Fruit fly (Drosophila melanogaster) whole organism, embryonic: ENCODE data around the gene CG8119.

Experiments
- B-H2 ChIP-seq: fragments of 200-800 bp; sonication (Bioruptor generic); optimal IDR thresholded peaks from 2 replicates; lab custom pipeline; 2018; ENCODE audit warnings: missing biosample characterization, mild to moderate bottlenecking, missing genetic modification characterization
- C15 ChIP-seq: fragments of 200-800 bp; sonication (Bioruptor generic); IDR thresholded peaks from 3 replicates; pipeline ENCODE4 v1.3.6; 2022; ENCODE audit warnings: missing biosample characterization, missing genetic modification characterization
- CG10209 ChIP-seq: fragments of 200-800 bp; sonication (Bioruptor generic); optimal IDR thresholded peaks from 3 replicates; lab custom pipeline; 2017; ENCODE audit warnings: missing biosample characterization, mild to moderate bottlenecking, missing genetic modification characterization, missing genetic modification reagents
- CG12071 ChIP-seq: fragments of 200-800 bp; sonication (Bioruptor generic); optimal IDR thresholded peaks from 3 replicates; lab custom pipeline; 2018; ENCODE audit warnings: missing biosample characterization, mild to moderate bottlenecking, missing genetic modification characterization
- CG14014 ChIP-seq: fragments of 200-800 bp; sonication (Bioruptor generic); IDR thresholded peaks from 2 replicates; pipeline ENCODE4 v1.3.6; 2022; ENCODE audit warnings: missing biosample characterization, missing genetic modification characterization
- CG14050 ChIP-seq: fragments of 200-800 bp; sonication (Bioruptor generic); IDR thresholded peaks from 3 replicates; pipeline ENCODE4 v1.3.6; 2022; ENCODE audit warnings: missing biosample characterization, missing genetic modification characterization
- CG15514 ChIP-seq: fragments of 200-800 bp; sonication (Bioruptor generic); optimal IDR thresholded peaks from 3 replicates; lab custom pipeline; 2017; ENCODE audit warnings: missing biosample characterization, missing genetic modification characterization, mild to moderate bottlenecking, moderate library complexity, missing genetic modification reagents
- CG16779 ChIP-seq: fragments of 200-800 bp; sonication (Bioruptor generic); IDR thresholded peaks from 2 replicates; pipeline ENCODE4 v1.3.6; 2022; ENCODE audit warnings: missing biosample characterization, missing genetic modification characterization
- CG17912 ChIP-seq: fragments of 200-800 bp; sonication (Bioruptor generic); optimal IDR thresholded peaks from 2 replicates; lab custom pipeline; 2018; ENCODE audit warnings: missing biosample characterization, mild to moderate bottlenecking, missing genetic modification characterization
- CG18619 ChIP-seq: fragments of 200-800 bp; sonication (Bioruptor generic); optimal IDR thresholded peaks from 3 replicates; lab custom pipeline; 2017; ENCODE audit warnings: missing biosample characterization, mild to moderate bottlenecking, missing genetic modification characterization
- CG2875 ChIP-seq: fragments of 200-800 bp; sonication (Bioruptor generic); optimal IDR thresholded peaks from 2 replicates; lab custom pipeline; 2017; ENCODE audit warnings: missing biosample characterization, mild to moderate bottlenecking, missing genetic modification characterization, missing genetic modification reagents
- CG31441 ChIP-seq: fragments of 200-800 bp; sonication (Bioruptor generic); IDR thresholded peaks from 2 replicates; pipeline ENCODE4 v1.3.6; 2022; ENCODE audit warnings: missing biosample characterization, missing genetic modification characterization
- CG32532 ChIP-seq: fragments of 200-800 bp; sonication (Bioruptor generic); IDR thresholded peaks from 2 replicates; pipeline ENCODE4 v1.3.6; 2022; ENCODE audit warnings: missing biosample characterization, missing genetic modification characterization
- CG32772 ChIP-seq: fragments of 200-800 bp; sonication (Bioruptor generic); IDR thresholded peaks from 2 replicates; pipeline ENCODE4 v1.3.6; 2022; ENCODE audit warnings: missing biosample characterization, missing genetic modification characterization
- CG3281 ChIP-seq: fragments of 200-800 bp; sonication (Bioruptor generic); optimal IDR thresholded peaks from 3 replicates; lab custom pipeline; 2017; ENCODE audit warnings: missing biosample characterization, mild to moderate bottlenecking, missing genetic modification characterization
- CG34422 ChIP-seq: fragments of 200-800 bp; sonication (Bioruptor generic); IDR thresholded peaks from 3 replicates; pipeline ENCODE4 v1.3.6; 2022; ENCODE audit warnings: missing biosample characterization, missing genetic modification characterization
- CG5953 ChIP-seq: fragments of 200-800 bp; sonication (Bioruptor generic); IDR thresholded peaks from 2 replicates; pipeline ENCODE4 v1.3.6; 2022; ENCODE audit warnings: missing biosample characterization, missing genetic modification characterization
- CG7786 ChIP-seq: fragments of 200-800 bp; sonication (Bioruptor generic); optimal IDR thresholded peaks from 2 replicates; lab custom pipeline; 2016; ENCODE audit warnings: missing biosample characterization, missing genetic modification characterization
- Dip2 ChIP-seq: fragments of 200-800 bp; sonication (Bioruptor generic); IDR thresholded peaks from 2 replicates; pipeline ENCODE4 v1.3.6; 2022; ENCODE audit warnings: missing biosample characterization, missing genetic modification characterization
- Drgx ChIP-seq: fragments of 200-800 bp; sonication (Bioruptor generic); IDR thresholded peaks from 2 replicates; pipeline ENCODE4 v1.3.6; 2022; ENCODE audit warnings: missing biosample characterization, missing genetic modification characterization
- Eip74EF ChIP-seq, 2 experiments: fragments of 200-800 bp in 1 of 2; fragments of >200 bp in 1 of 2; sonication (Bioruptor generic) in 1 of 2; optimal IDR thresholded peaks; 2 replicates each; lab custom pipeline; 2017 to 2019; ENCODE audit warnings: missing biosample characterization in 2 of 2, missing genetic modification characterization in 2 of 2, mild to moderate bottlenecking in 1 of 2, moderate library complexity in 1 of 2
- Jarid2 ChIP-seq: fragments of 200-800 bp; sonication (Bioruptor generic); optimal IDR thresholded peaks from 3 replicates; lab custom pipeline; 2017; ENCODE audit warnings: mild to moderate bottlenecking, missing biosample characterization, missing genetic modification reagents, missing genetic modification characterization
- Lim3 ChIP-seq: fragments of 200-800 bp; sonication (Bioruptor generic); IDR thresholded peaks from 2 replicates; pipeline ENCODE4 v1.3.6; 2022; ENCODE audit warnings: missing biosample characterization, missing genetic modification characterization
- Max ChIP-seq: fragments of 200-800 bp; sonication (Bioruptor generic); optimal IDR thresholded peaks from 2 replicates; lab custom pipeline; 2016; ENCODE audit warnings: missing biosample characterization, mild to moderate bottlenecking, missing genetic modification characterization
- Mrtf ChIP-seq: fragments of 200-800 bp; sonication (Bioruptor generic); IDR thresholded peaks from 3 replicates; pipeline ENCODE4 v1.3.6; 2022; ENCODE audit warnings: missing biosample characterization, missing genetic modification characterization
- NfI ChIP-seq: fragments of 200-800 bp; sonication (Bioruptor generic); optimal IDR thresholded peaks from 3 replicates; lab custom pipeline; 2018; ENCODE audit warnings: missing biosample characterization, mild to moderate bottlenecking, missing genetic modification characterization, moderate library complexity
- Ptx1 ChIP-seq: fragments of 200-800 bp; sonication (Bioruptor generic); IDR thresholded peaks from 2 replicates; pipeline ENCODE4 v1.3.6; 2022; ENCODE audit warnings: missing biosample characterization, missing genetic modification characterization
- Trl ChIP-seq, 3 experiments: fragments of >200 bp in 2 of 3; fragments of 200-800 bp in 1 of 3; sonication (Bioruptor generic) in 1 of 3; optimal IDR thresholded peaks; 2 replicates in 1 of 3; 3 replicates in 2 of 3; lab custom pipeline; 2016 to 2017; ENCODE audit warnings: missing biosample characterization in 1 of 3, missing genetic modification characterization in 1 of 3
- Xrp1 ChIP-seq: fragments of 200-800 bp; sonication (Bioruptor generic); IDR thresholded peaks from 2 replicates; pipeline ENCODE4 v1.3.6; 2022; ENCODE audit warnings: missing biosample characterization, missing genetic modification characterization
- al ChIP-seq: fragments of 200-800 bp; sonication (Bioruptor generic); IDR thresholded peaks from 2 replicates; pipeline ENCODE4 v1.3.6; 2022; ENCODE audit warnings: missing biosample characterization, missing genetic modification characterization
- bsh ChIP-seq, 2 experiments: fragments of 200-800 bp; sonication (Bioruptor generic); optimal IDR thresholded peaks; 2 replicates each; lab custom pipeline; 2017 to 2018; ENCODE audit warnings: mild to moderate bottlenecking in 2 of 2, missing biosample characterization in 2 of 2, missing genetic modification characterization in 2 of 2, moderate library complexity in 1 of 2
- corto ChIP-seq: fragments of 200-800 bp; sonication (Bioruptor generic); optimal IDR thresholded peaks from 2 replicates; lab custom pipeline; 2016; ENCODE audit warnings: missing biosample characterization, mild to moderate bottlenecking, missing genetic modification characterization, moderate library complexity
- dimm ChIP-seq: fragments of 200-800 bp; sonication (Bioruptor generic); IDR thresholded peaks from 2 replicates; pipeline ENCODE4 v1.3.6; 2022; ENCODE audit warnings: missing biosample characterization, missing genetic modification characterization
- dmrt11E ChIP-seq: fragments of 200-800 bp; sonication (Bioruptor generic); optimal IDR thresholded peaks from 3 replicates; lab custom pipeline; 2018; ENCODE audit warnings: missing biosample characterization, mild to moderate bottlenecking, missing genetic modification characterization, moderate library complexity
- ems ChIP-seq: fragments of 200-800 bp; sonication (Bioruptor generic); optimal IDR thresholded peaks from 3 replicates; lab custom pipeline; 2016; ENCODE audit warnings: missing biosample characterization, missing genetic modification characterization
- esg ChIP-seq: fragments of 200-800 bp; sonication (Bioruptor generic); conservative IDR thresholded peaks from 2 replicates; pipeline ENCODE4 v1.3.6; 2022; ENCODE audit warnings: missing biosample characterization, missing genetic modification characterization
- eve ChIP-seq, 2 experiments: fragments of >200 bp; optimal IDR thresholded peaks; 2 replicates each; lab custom pipeline; 2017; ENCODE audit warnings: missing biosample characterization in 2 of 2, missing genetic modification characterization in 2 of 2
- fd3F ChIP-seq: fragments of 200-800 bp; sonication (Bioruptor generic); optimal IDR thresholded peaks from 2 replicates; lab custom pipeline; 2018; ENCODE audit warnings: missing biosample characterization, mild to moderate bottlenecking, missing genetic modification characterization, moderate library complexity
- fd64A ChIP-seq: fragments of 200-800 bp; sonication (Bioruptor generic); optimal IDR thresholded peaks from 3 replicates; lab custom pipeline; 2018; ENCODE audit warnings: missing biosample characterization, mild to moderate bottlenecking, missing genetic modification characterization
- gsb-n ChIP-seq: fragments of 200-800 bp; sonication (Bioruptor generic); optimal IDR thresholded peaks from 3 replicates; lab custom pipeline; 2018; ENCODE audit warnings: missing biosample characterization, mild to moderate bottlenecking, missing genetic modification characterization
- ind ChIP-seq: fragments of 200-800 bp; sonication (Bioruptor generic); optimal IDR thresholded peaks from 3 replicates; lab custom pipeline; 2016; ENCODE audit warnings: missing biosample characterization, missing genetic modification characterization
- jumu ChIP-seq: fragments of 200-800 bp; sonication (Bioruptor generic); optimal IDR thresholded peaks from 3 replicates; lab custom pipeline; 2016; ENCODE audit warnings: missing biosample characterization, missing genetic modification characterization
- klu ChIP-seq: fragments of 200-800 bp; sonication (Bioruptor generic); IDR thresholded peaks from 2 replicates; pipeline ENCODE4 v1.3.6; 2022; ENCODE audit warnings: missing biosample characterization, missing genetic modification characterization
- nmo ChIP-seq: fragments of 200-800 bp; sonication (Bioruptor generic); optimal IDR thresholded peaks from 2 replicates; lab custom pipeline; 2018; ENCODE audit warnings: missing biosample characterization, mild to moderate bottlenecking, missing genetic modification characterization, moderate library complexity
- pzg ChIP-seq: fragments of 200-800 bp; sonication (Bioruptor generic); optimal IDR thresholded peaks from 3 replicates; lab custom pipeline; 2018; ENCODE audit warnings: missing biosample characterization, mild to moderate bottlenecking, missing genetic modification characterization, moderate library complexity
- run ChIP-seq: fragments of 200-800 bp; sonication (Bioruptor generic); optimal IDR thresholded peaks from 3 replicates; lab custom pipeline; 2018; ENCODE audit warnings: missing biosample characterization, mild to moderate bottlenecking, missing genetic modification characterization
- tgo ChIP-seq: fragments of 200-800 bp; sonication (Bioruptor generic); IDR thresholded peaks from 3 replicates; pipeline ENCODE4 v1.3.6; 2022; ENCODE audit warnings: missing biosample characterization, missing genetic modification characterization
- vvl ChIP-seq: fragments of 200-800 bp; sonication (Bioruptor generic); IDR thresholded peaks from 2 replicates; pipeline ENCODE4 v1.3.6; 2022; ENCODE audit warnings: missing biosample characterization, missing genetic modification characterization
- zfh1 ChIP-seq: fragments of 200-800 bp; sonication (Bioruptor generic); IDR thresholded peaks from 3 replicates; pipeline ENCODE4 v1.3.6; 2022; ENCODE audit warnings: missing biosample characterization, missing genetic modification characterization
- zfh2 ChIP-seq: fragments of 200-800 bp; sonication (Bioruptor generic); optimal IDR thresholded peaks from 2 replicates; lab custom pipeline; 2016; ENCODE audit warnings: missing biosample characterization, missing genetic modification characterization

CG8119 gene

DNA sequence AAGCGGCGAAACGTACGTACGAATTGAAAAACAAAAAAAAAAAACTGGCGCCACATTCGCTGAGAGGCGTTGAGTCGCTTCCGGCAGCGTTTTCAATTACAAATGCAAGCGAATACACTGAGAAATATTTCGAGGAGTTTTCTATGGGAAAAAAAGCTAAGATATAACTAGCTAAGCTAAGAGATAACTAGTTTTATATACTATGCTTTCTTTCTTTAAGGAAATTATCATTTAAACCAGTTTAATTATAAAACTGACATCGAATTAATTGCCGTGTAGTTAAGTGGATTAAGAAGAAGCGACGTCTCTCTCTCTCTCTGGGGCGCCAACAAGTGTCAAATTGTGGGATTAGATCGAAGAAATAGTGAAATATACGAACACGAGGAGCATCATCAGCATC is 47.0 kb upstream of the CG8119 start (continued):
- no peak for TF ChIP-seq Jarid2 (GFP tag; lab: Kevin White, UChicago)
- no peak for TF ChIP-seq CG17912 (GFP tag; lab: Kevin White, UChicago)
- no peak for TF ChIP-seq B-H2 (GFP tag; lab: Kevin White, UChicago)
- TF ChIP-seq CG14050 = peak; percentile 30; the same call in 1 of the 3 replicates
- TF ChIP-seq pzg (GFP tag; lab: Kevin White, UChicago) = no peak
- no peak for TF ChIP-seq CG14014 (GFP tag; lab: Robert Waterston, UW)
- TF ChIP-seq CG34422 = 0 out of 3 replicates have a peak, but pooled peaks have one; percentile 39
- TF ChIP-seq CG7786 (GFP tag; lab: Kevin White, UChicago) = peak; percentile 6
- TF ChIP-seq CG5953 (GFP tag; lab: Robert Waterston, UW) = peak; percentile 36; the same call in 1 of the 2 replicates
- peak; percentile 75 for TF ChIP-seq Drgx (GFP tag; lab: Robert Waterston, UW)
- TF ChIP-seq esg (GFP tag; lab: Robert Waterston, UW) = peak; percentile 39; the same call in 1 of the 2 replicates
- TF ChIP-seq eve (GFP tag; optimal IDR thresholded peaks at IDR 0.05; lab: Kevin White, UChicago) = peak in 1 of 2 experiments; percentile 10
- peak; percentile 19 for TF ChIP-seq Max (GFP tag; lab: Kevin White, UChicago)
- peak; percentile 47; the same call in 2 of the 3 replicates for TF ChIP-seq tgo
- peak; percentile 43 for TF ChIP-seq CG2875 (GFP tag; lab: Kevin White, UChicago)
- peak; percentile 42 for TF ChIP-seq ind (GFP tag; lab: Kevin White, UChicago)
- peak; percentile 65; the same call in 1 of the 2 replicates for TF ChIP-seq Xrp1
- TF ChIP-seq C15 = no peak
- TF ChIP-seq zfh1 (GFP tag; lab: Robert Waterston, UW) = peak; percentile 50; the same call in 2 of the 3 replicates
- TF ChIP-seq zfh2 (GFP tag; lab: Kevin White, UChicago) = no peak
- peak; percentile 69 for TF ChIP-seq CG31441
- no peak for TF ChIP-seq al (GFP tag; lab: Robert Waterston, UW)
- TF ChIP-seq CG18619 (GFP tag; lab: Kevin White, UChicago) = peak; percentile 18
- peak in 1 of 2 experiments; percentile 78 for TF ChIP-seq bsh (GFP tag; optimal IDR thresholded peaks at IDR 0.05; lab: Kevin White, UChicago)
- peak; percentile 3 for TF ChIP-seq run (tag; lab: Kevin White, UChicago)
- TF ChIP-seq corto (GFP tag; lab: Kevin White, UChicago) = no peak
- no peak; the same call in 1 of the 2 replicates for TF ChIP-seq dimm
- peak; percentile 39 for TF ChIP-seq CG10209 (GFP tag; lab: Kevin White, UChicago)
- peak; percentile 11 for TF ChIP-seq ems (GFP tag; lab: Kevin White, UChicago)
- TF ChIP-seq vvl (GFP tag; lab: Robert Waterston, UW) = peak; percentile 82
- TF ChIP-seq Dip2 (GFP tag; lab: Robert Waterston, UW) = no peak
- TF ChIP-seq CG12071 (GFP tag; lab: Kevin White, UChicago) = peak; percentile 27
- TF ChIP-seq CG3281 (GFP tag; lab: Kevin White, UChicago) = peak; percentile 25
- 0 out of 3 replicates have a peak, but pooled peaks have one; percentile 14 for TF ChIP-seq Mrtf
- peak; percentile 35; the same call in 1 of the 2 replicates for TF ChIP-seq CG32532 (GFP tag; lab: Robert Waterston, UW)
- TF ChIP-seq Eip74EF (GFP tag; optimal IDR thresholded peaks at IDR 0.05; lab: Kevin White, UChicago) = peak in 1 of 2 experiments; percentile 61
- peak; percentile 72 for TF ChIP-seq nmo
- 0 out of 2 replicates have a peak, but pooled peaks have one; percentile 23 for TF ChIP-seq klu (GFP tag; lab: Robert Waterston, UW)
- no peak for TF ChIP-seq NfI
- no peak for TF ChIP-seq Trl (optimal IDR thresholded peaks at IDR 0.05; lab: Kevin White, UChicago)
- peak; percentile 19 for TF ChIP-seq Trl (GFP tag; optimal IDR thresholded peaks at IDR 0.05; lab: Kevin White, UChicago)
- TF ChIP-seq fd64A (GFP tag; lab: Kevin White, UChicago) = no peak
- no peak for TF ChIP-seq jumu (GFP tag; lab: Kevin White, UChicago)
- TF ChIP-seq Lim3 (GFP tag; lab: Robert Waterston, UW) = no peak
- TF ChIP-seq dmrt11E (tag; lab: Kevin White, UChicago) = peak; percentile 60
- TF ChIP-seq CG16779 (GFP tag; lab: Robert Waterston, UW) = no peak
- TF ChIP-seq fd3F (GFP tag; lab: Kevin White, UChicago) = peak; percentile 35
- TF ChIP-seq CG32772 (GFP tag; lab: Robert Waterston, UW) = 0 out of 2 replicates have a peak, but pooled peaks have one; percentile 50
- TF ChIP-seq Ptx1 (GFP tag; lab: Robert Waterston, UW) = peak; percentile 63
- TF ChIP-seq gsb-n (tag; lab: Kevin White, UChicago) = peak; percentile 39
- TF ChIP-seq CG15514 = peak; percentile 31
